Worm (Caenorhabditis elegans) whole organism, late embryonic: ENCODE results near the gene lcmt-1.
A peak's percentile ranks its signal among the peaks of the same experiment; 100 is the strongest.

Experiments used
- C38D4.7 ChIP-seq: fragments of 200-800 bp; sonication (Bioruptor generic); optimal IDR thresholded peaks from 2 replicates; lab custom pipeline; 2018; ENCODE audit warnings: mild to moderate bottlenecking, missing genetic modification characterization, moderate library complexity, missing compliant biosample characterization
- F13H6.1 ChIP-seq: sonication (generic microtip); optimal IDR thresholded peaks from 2 replicates; lab custom pipeline; 2016; ENCODE audit warnings: missing genetic modification characterization, missing compliant biosample characterization
- Y22D7AL.16 ChIP-seq: sonication (generic microtip); optimal IDR thresholded peaks from 2 replicates; lab custom pipeline; 2016; ENCODE audit warnings: missing genetic modification characterization, missing compliant biosample characterization
- ama-1 ChIP-seq: fragments of 150-350 bp; optimal IDR thresholded peaks from 2 replicates; lab custom pipeline; 2014
- ceh-14 ChIP-seq: sonication (generic microtip); optimal IDR thresholded peaks from 2 replicates; lab custom pipeline; 2016; ENCODE audit warnings: missing genotype, missing genetic modification characterization, missing compliant biosample characterization
- ceh-18 ChIP-seq: sonication (generic microtip); optimal IDR thresholded peaks from 2 replicates; lab custom pipeline; 2016; ENCODE audit warnings: missing genetic modification characterization, missing compliant biosample characterization
- ceh-19 ChIP-seq: fragments of 200-800 bp; sonication (Bioruptor generic); optimal IDR thresholded peaks from 2 replicates; lab custom pipeline; 2018; ENCODE audit warnings: mild to moderate bottlenecking, missing genetic modification characterization, missing compliant biosample characterization
- ceh-2 ChIP-seq: sonication (generic microtip); optimal IDR thresholded peaks from 2 replicates; lab custom pipeline; 2016; ENCODE audit warnings: missing genotype, missing genetic modification characterization, missing compliant biosample characterization
- ceh-22 ChIP-seq: sonication (generic microtip); optimal IDR thresholded peaks from 2 replicates; lab custom pipeline; 2017; ENCODE audit warnings: missing biosample characterization, missing genetic modification characterization
- ceh-24 ChIP-seq: sonication (generic microtip); optimal IDR thresholded peaks from 2 replicates; lab custom pipeline; 2016; ENCODE audit warnings: mild to moderate bottlenecking, missing genetic modification characterization, missing compliant biosample characterization
- ceh-31 ChIP-seq: sonication (generic microtip); optimal IDR thresholded peaks from 2 replicates; lab custom pipeline; 2016; ENCODE audit warnings: missing genetic modification characterization, missing compliant biosample characterization
- ceh-45 ChIP-seq: fragments of 200-800 bp; sonication (Bioruptor generic); IDR thresholded peaks from 2 replicates; pipeline ENCODE4 v1.3.6; 2022; ENCODE audit warnings: missing genetic modification reagents, missing genetic modification characterization, missing compliant biosample characterization
- ceh-48 ChIP-seq: sonication (generic microtip); optimal IDR thresholded peaks from 2 replicates; lab custom pipeline; 2016; ENCODE audit warnings: missing genetic modification characterization, inconsistent platforms, missing compliant biosample characterization
- ceh-6 ChIP-seq: fragments of 200-800 bp; sonication (Bioruptor generic); optimal IDR thresholded peaks from 2 replicates; lab custom pipeline; 2018; ENCODE audit warnings: mild to moderate bottlenecking, missing genetic modification characterization, missing compliant biosample characterization
- ceh-9 ChIP-seq: sonication (generic microtip); optimal IDR thresholded peaks from 2 replicates; lab custom pipeline; 2016; ENCODE audit warnings: mild to moderate bottlenecking, missing genetic modification characterization, inconsistent platforms, missing compliant biosample characterization
- dve-1 ChIP-seq: sonication (generic microtip); optimal IDR thresholded peaks from 2 replicates; lab custom pipeline; 2017; ENCODE audit warnings: antibody characterized with exemption, mild to moderate bottlenecking, missing genetic modification characterization, missing compliant biosample characterization
- ets-4 ChIP-seq: sonication (generic microtip); optimal IDR thresholded peaks from 2 replicates; lab custom pipeline; 2016; ENCODE audit warnings: missing genetic modification characterization, missing compliant biosample characterization
- eyg-1 ChIP-seq: sonication (generic microtip); optimal IDR thresholded peaks from 2 replicates; lab custom pipeline; 2016; ENCODE audit warnings: missing genotype, missing genetic modification characterization, missing compliant biosample characterization
- fax-1 ChIP-seq: sonication (generic microtip); optimal IDR thresholded peaks from 2 replicates; lab custom pipeline; 2016; ENCODE audit warnings: missing genotype, missing genetic modification characterization, missing compliant biosample characterization
- fkh-10 ChIP-seq: fragments of 150-350 bp; optimal IDR thresholded peaks from 2 replicates; lab custom pipeline; 2014; ENCODE audit warnings: missing biosample characterization, missing genetic modification reagents, missing genetic modification characterization
- hlh-13 ChIP-seq: fragments of 200-800 bp; sonication (Bioruptor generic); optimal IDR thresholded peaks from 2 replicates; lab custom pipeline; 2018; ENCODE audit warnings: mild to moderate bottlenecking, missing genetic modification characterization, missing compliant biosample characterization
- hlh-15 ChIP-seq: sonication (generic microtip); optimal IDR thresholded peaks from 2 replicates; lab custom pipeline; 2016; ENCODE audit warnings: missing genetic modification characterization, missing compliant biosample characterization
- hlh-30 ChIP-seq: sonication (generic microtip); optimal IDR thresholded peaks from 2 replicates; lab custom pipeline; 2017; ENCODE audit warnings: antibody characterized with exemption, missing genetic modification characterization, missing compliant biosample characterization; ENCODE audit not compliant: insufficient read depth
- hlh-6 ChIP-seq: sonication (generic microtip); optimal IDR thresholded peaks from 2 replicates; lab custom pipeline; 2016; ENCODE audit warnings: missing genotype, missing genetic modification characterization, missing compliant biosample characterization
- lim-6 ChIP-seq: sonication (generic microtip); optimal IDR thresholded peaks from 2 replicates; lab custom pipeline; 2016; ENCODE audit warnings: missing genetic modification characterization, missing compliant biosample characterization
- lin-11 ChIP-seq: fragments of 200-800 bp; sonication (Bioruptor generic); optimal IDR thresholded peaks from 2 replicates; lab custom pipeline; 2018; ENCODE audit warnings: mild to moderate bottlenecking, missing genetic modification characterization, missing compliant biosample characterization
- madf-2 ChIP-seq: sonication (generic microtip); optimal IDR thresholded peaks from 2 replicates; lab custom pipeline; 2017; ENCODE audit warnings: missing genetic modification characterization, missing compliant biosample characterization
- nfya-1 ChIP-seq: sonication (generic microtip); optimal IDR thresholded peaks from 2 replicates; lab custom pipeline; 2017; ENCODE audit warnings: missing genetic modification characterization, mild to moderate bottlenecking, missing compliant biosample characterization, antibody characterized with exemption, moderate library complexity
- odd-2 ChIP-seq: sonication (generic microtip); optimal IDR thresholded peaks from 2 replicates; lab custom pipeline; 2017; ENCODE audit warnings: antibody characterized with exemption, mild to moderate bottlenecking, missing genetic modification characterization, missing compliant biosample characterization
- pag-3 ChIP-seq: sonication (generic microtip); optimal IDR thresholded peaks from 2 replicates; lab custom pipeline; 2016; ENCODE audit warnings: missing compliant biosample characterization, missing genetic modification characterization, borderline replicate concordance
- pax-1 ChIP-seq: fragments of 150-350 bp; optimal IDR thresholded peaks from 2 replicates; lab custom pipeline; 2014; ENCODE audit warnings: missing biosample characterization, missing genetic modification characterization
- pros-1 ChIP-seq: fragments of 150-350 bp; optimal IDR thresholded peaks from 2 replicates; lab custom pipeline; 2014; ENCODE audit warnings: missing biosample characterization, missing genetic modification reagents, missing genetic modification characterization
- sdc-2 ChIP-seq: sonication (generic microtip); optimal IDR thresholded peaks from 2 replicates; lab custom pipeline; 2016; ENCODE audit warnings: missing genotype, missing genetic modification characterization, missing compliant biosample characterization
- sox-2 ChIP-seq: fragments of 200-800 bp; sonication (Bioruptor generic); IDR thresholded peaks from 2 replicates; pipeline ENCODE4 v1.3.6; 2022; ENCODE audit warnings: missing genetic modification reagents, missing genetic modification characterization, missing compliant biosample characterization
- tbx-2 ChIP-seq: sonication (generic microtip); optimal IDR thresholded peaks from 2 replicates; lab custom pipeline; 2016; ENCODE audit warnings: missing genetic modification characterization, missing compliant biosample characterization
- tbx-7 ChIP-seq: sonication (generic microtip); optimal IDR thresholded peaks from 2 replicates; lab custom pipeline; 2016; ENCODE audit warnings: missing genotype, missing genetic modification characterization, missing compliant biosample characterization
- unc-42 ChIP-seq: sonication (generic microtip); optimal IDR thresholded peaks from 2 replicates; lab custom pipeline; 2016; ENCODE audit warnings: missing genotype, missing genetic modification characterization, missing compliant biosample characterization
- unc-55 ChIP-seq: sonication (generic microtip); optimal IDR thresholded peaks from 2 replicates; lab custom pipeline; 2017; ENCODE audit warnings: missing biosample characterization, missing genetic modification reagents, missing genetic modification characterization
- unc-86 ChIP-seq: sonication (generic microtip); optimal IDR thresholded peaks from 2 replicates; lab custom pipeline; 2016; ENCODE audit warnings: missing genetic modification characterization, missing compliant biosample characterization
- zip-5 ChIP-seq: sonication (generic microtip); optimal IDR thresholded peaks from 2 replicates; lab custom pipeline; 2016; ENCODE audit warnings: missing genetic modification characterization, missing compliant biosample characterization

Gene lcmt-1

ce11 chrIII:4379717-4380116 is 36.5 kb downstream of the lcmt-1 start, which contains the start of gene B0284.3:
Gene B0284.3 (minus strand): TSS chrIII:4379817.
- TF ChIP-seq hlh-6 (no peak), ceh-24 (tag; lab: Kevin White, UChicago) (no peak), ceh-19 (GFP tag; lab: Kevin White, UChicago) (no peak), fkh-10 (GFP tag; lab: Kevin White, UChicago) (no peak), lim-6 (tag; lab: Kevin White, UChicago) (no peak), unc-55 (no peak), ceh-2 (tag; lab: Kevin White, UChicago) (no peak), zip-5 (tag; lab: Kevin White, UChicago) (no peak), ceh-9 (tag; lab: Kevin White, UChicago) (no peak), ets-4 (tag; lab: Kevin White, UChicago) (no peak), pros-1 (tag; lab: Kevin White, UChicago) (no peak), pax-1 (tag; lab: Kevin White, UChicago) (no peak), ceh-22 (tag; lab: Kevin White, UChicago) (no peak), fax-1 (tag; lab: Kevin White, UChicago) (no peak)

ce11 chrIII:4380835-4381234 is 37.6 kb downstream of the lcmt-1 start:
- TF ChIP-seq C38D4.7 (GFP tag; lab: Kevin White, UChicago) (no peak), unc-42 (tag; lab: Kevin White, UChicago) (peak; percentile 60), sox-2 (GFP tag; lab: Robert Waterston, UW) (peak; percentile 24), nfya-1 (tag; lab: Kevin White, UChicago) (peak; percentile 31), ceh-31 (peak; percentile 60)

ce11 chrIII:4381343-4381742 is 38.1 kb downstream of the lcmt-1 start, which contains the start of gene pals-27:
Gene pals-27 (plus strand): TSS chrIII:4381643.
- TF ChIP-seq nfya-1 (tag; lab: Kevin White, UChicago) (no peak), hlh-6 (no peak), unc-55 (no peak), eyg-1 (tag; lab: Kevin White, UChicago) (no peak), lin-11 (tag; lab: Kevin White, UChicago) (no peak), pag-3 (no peak), F13H6.1 (tag; lab: Kevin White, UChicago) (no peak), tbx-2 (tag; lab: Kevin White, UChicago) (no peak), ceh-18 (tag; lab: Kevin White, UChicago) (no peak), tbx-7 (no peak), hlh-15 (no peak)

ce11 chrIII:4382118-4382517 is 38.9 kb downstream of the lcmt-1 start:
- TF ChIP-seq nfya-1 (tag; lab: Kevin White, UChicago), result peak; percentile 76
- TF ChIP-seq zip-5 (tag; lab: Kevin White, UChicago), result no peak

ce11 chrIII:4384487-4384886 is 41.2 kb downstream of the lcmt-1 start, which contains the start of gene pals-28:
Gene pals-28 (plus strand): TSS chrIII:4384787.
- TF ChIP-seq nfya-1 (tag; lab: Kevin White, UChicago), result no peak

ce11 chrIII:4390421-4390820 is 47.2 kb downstream of the lcmt-1 start:
- no peak for TF ChIP-seq ceh-22 (tag; lab: Kevin White, UChicago)
- no peak for TF ChIP-seq ama-1 (lab: Kevin White, UChicago)
- no peak for TF ChIP-seq Y22D7AL.16 (tag; lab: Kevin White, UChicago)
- TF ChIP-seq hlh-30 (tag; lab: Kevin White, UChicago), result no peak
- no peak for TF ChIP-seq odd-2 (tag; lab: Kevin White, UChicago)
- no peak for TF ChIP-seq ceh-24 (tag; lab: Kevin White, UChicago)
- no peak for TF ChIP-seq ceh-48 (tag; lab: Kevin White, UChicago)
- no peak for TF ChIP-seq unc-86 (tag; lab: Kevin White, UChicago)
- no peak for TF ChIP-seq dve-1
- no peak for TF ChIP-seq ceh-31
- no peak for TF ChIP-seq zip-5 (tag; lab: Kevin White, UChicago)
- TF ChIP-seq ceh-6 (GFP tag; lab: Kevin White, UChicago), result no peak
- TF ChIP-seq sdc-2, result no peak
- TF ChIP-seq ceh-14 (tag; lab: Kevin White, UChicago), result no peak
- TF ChIP-seq hlh-13 (GFP tag; lab: Kevin White, UChicago), result no peak
- no peak for TF ChIP-seq madf-2 (tag; lab: Kevin White, UChicago)
- no peak for TF ChIP-seq ceh-45 (GFP tag; lab: Robert Waterston, UW)
- TF ChIP-seq tbx-2 (tag; lab: Kevin White, UChicago), result no peak
